Fruit fly (Drosophila melanogaster) whole organism, embryonic: ENCODE results near the gene CG12010.

Experiments
- Adf1 ChIP-seq: fragments of 200-800 bp; sonication (Bioruptor generic); IDR thresholded peaks from 2 replicates; pipeline ENCODE4 v1.3.6; 2022; ENCODE audit warnings: missing biosample characterization, missing genetic modification characterization
- Aef1 ChIP-seq: fragments of 200-800 bp; sonication (Bioruptor generic); IDR thresholded peaks from 3 replicates; pipeline ENCODE4 v1.3.6; 2022; ENCODE audit warnings: missing biosample characterization, missing genetic modification characterization
- B-H1 ChIP-seq: fragments of 200-800 bp; sonication (Bioruptor generic); IDR thresholded peaks from 3 replicates; pipeline ENCODE4 v1.3.6; 2022; ENCODE audit warnings: missing biosample characterization, missing genetic modification characterization
- Bgb ChIP-seq: fragments of 200-800 bp; sonication (Bioruptor generic); IDR thresholded peaks from 2 replicates; pipeline ENCODE4 v1.3.6; 2022; ENCODE audit warnings: missing biosample characterization, missing genetic modification characterization; ENCODE audit not compliant: partially characterized antibody
- Blimp-1 ChIP-seq: fragments of 200-800 bp; sonication (Bioruptor generic); optimal IDR thresholded peaks from 3 replicates; lab custom pipeline; 2018; ENCODE audit warnings: missing biosample characterization, missing genetic modification characterization, mild to moderate bottlenecking, moderate library complexity, missing genetic modification reagents
- CG13894 ChIP-seq: fragments of 200-800 bp; sonication (Bioruptor generic); optimal IDR thresholded peaks from 3 replicates; lab custom pipeline; 2018; ENCODE audit warnings: missing biosample characterization, mild to moderate bottlenecking, missing genetic modification characterization, moderate library complexity
- CG14050 ChIP-seq: fragments of 200-800 bp; sonication (Bioruptor generic); IDR thresholded peaks from 3 replicates; pipeline ENCODE4 v1.3.6; 2022; ENCODE audit warnings: missing biosample characterization, missing genetic modification characterization
- CG14965 ChIP-seq: fragments of 200-800 bp; sonication (Bioruptor generic); optimal IDR thresholded peaks from 2 replicates; lab custom pipeline; 2016; ENCODE audit warnings: missing biosample characterization, missing genetic modification characterization, borderline replicate concordance
- CG1602 ChIP-seq: fragments of 200-800 bp; sonication (Bioruptor generic); optimal IDR thresholded peaks from 3 replicates; lab custom pipeline; 2016; ENCODE audit warnings: missing biosample characterization, missing genetic modification characterization
- CG17802 ChIP-seq: fragments of 200-800 bp; sonication (Bioruptor generic); optimal IDR thresholded peaks from 2 replicates; lab custom pipeline; 2018; ENCODE audit warnings: missing biosample characterization, mild to moderate bottlenecking, missing genetic modification characterization, moderate library complexity
- CG18262 ChIP-seq: fragments of 200-800 bp; optimal IDR thresholded peaks from 3 replicates; lab custom pipeline; 2019; ENCODE audit warnings: missing biosample characterization, mild to moderate bottlenecking, missing genetic modification characterization, moderate library complexity
- CG2712 ChIP-seq: fragments of 200-800 bp; optimal IDR thresholded peaks from 3 replicates; lab custom pipeline; 2019; ENCODE audit warnings: missing biosample characterization, mild to moderate bottlenecking, missing genetic modification characterization, moderate library complexity
- CG3995 ChIP-seq: fragments of 200-800 bp; sonication (Bioruptor generic); optimal IDR thresholded peaks from 3 replicates; lab custom pipeline; 2016; ENCODE audit warnings: missing biosample characterization, missing genetic modification characterization
- CG4328 ChIP-seq: fragments of 200-800 bp; sonication (Bioruptor generic); optimal IDR thresholded peaks from 3 replicates; lab custom pipeline; 2017; ENCODE audit warnings: missing biosample characterization, missing genetic modification reagents, missing genetic modification characterization
- CG7357 ChIP-seq: fragments of 200-800 bp; sonication (Bioruptor generic); IDR thresholded peaks from 3 replicates; pipeline ENCODE4 v1.3.6; 2022; ENCODE audit warnings: missing biosample characterization, missing genetic modification characterization
- CG9932 ChIP-seq: fragments of 200-800 bp; sonication (Bioruptor generic); IDR thresholded peaks from 2 replicates; pipeline ENCODE4 v1.3.6; 2022; ENCODE audit warnings: missing biosample characterization, missing genetic modification characterization
- CTCF ChIP-seq: fragments of 200-800 bp; sonication (Bioruptor generic); optimal IDR thresholded peaks from 2 replicates; lab custom pipeline; 2017; ENCODE audit warnings: missing biosample characterization, mild to moderate bottlenecking, missing genetic modification characterization, moderate library complexity
- CkIIα-i1 ChIP-seq: fragments of 200-800 bp; sonication (Bioruptor generic); IDR thresholded peaks from 2 replicates; pipeline ENCODE4 v1.3.6; 2022; ENCODE audit warnings: missing biosample characterization, missing genetic modification characterization
- Elba2 ChIP-seq: fragments of 200-800 bp; sonication (Bioruptor generic); optimal IDR thresholded peaks from 3 replicates; lab custom pipeline; 2016; ENCODE audit warnings: missing biosample characterization, missing genetic modification characterization
- HLH54F ChIP-seq: fragments of 200-800 bp; sonication (Bioruptor generic); optimal IDR thresholded peaks from 3 replicates; lab custom pipeline; 2016; ENCODE audit warnings: missing biosample characterization, missing genetic modification characterization
- Hr39 ChIP-seq: fragments of >200 bp; optimal IDR thresholded peaks from 2 replicates; lab custom pipeline; 2017
- Hr51 ChIP-seq, 2 experiments: fragments of 200-800 bp; sonication (Bioruptor generic); optimal IDR thresholded peaks; 2 replicates in 1 of 2; 3 replicates in 1 of 2; lab custom pipeline; 2016 to 2018; ENCODE audit warnings: missing biosample characterization in 2 of 2, missing genetic modification characterization in 2 of 2, mild to moderate bottlenecking in 1 of 2, moderate library complexity in 1 of 2
- Hr78 ChIP-seq, 2 experiments: fragments of 200-800 bp in 1 of 2; fragments of >200 bp in 1 of 2; sonication (Bioruptor generic) in 1 of 2; optimal IDR thresholded peaks; 2 replicates each; lab custom pipeline; 2017 to 2019; ENCODE audit warnings: missing biosample characterization in 2 of 2, missing genetic modification characterization in 2 of 2, mild to moderate bottlenecking in 1 of 2, moderate library complexity in 1 of 2
- MBD-R2 ChIP-seq: fragments of 200-800 bp; sonication (Bioruptor generic); IDR thresholded peaks from 2 replicates; pipeline ENCODE4 v1.3.6; 2022; ENCODE audit warnings: missing biosample characterization, missing genetic modification characterization
- Mrtf ChIP-seq: fragments of 200-800 bp; sonication (Bioruptor generic); IDR thresholded peaks from 3 replicates; pipeline ENCODE4 v1.3.6; 2022; ENCODE audit warnings: missing biosample characterization, missing genetic modification characterization
- Trl ChIP-seq, 3 experiments: fragments of >200 bp in 2 of 3; fragments of 200-800 bp in 1 of 3; sonication (Bioruptor generic) in 1 of 3; optimal IDR thresholded peaks; 2 replicates in 1 of 3; 3 replicates in 2 of 3; lab custom pipeline; 2016 to 2017; ENCODE audit warnings: missing biosample characterization in 1 of 3, missing genetic modification characterization in 1 of 3
- crp ChIP-seq, 2 experiments: fragments of 200-800 bp; sonication (Bioruptor generic); optimal IDR thresholded peaks; 2 replicates in 1 of 2; 3 replicates in 1 of 2; lab custom pipeline; 2017; ENCODE audit warnings: missing biosample characterization in 2 of 2, missing genetic modification characterization in 2 of 2, mild to moderate bottlenecking in 1 of 2, moderate library complexity in 1 of 2
- dan ChIP-seq: fragments of 200-800 bp; sonication (Bioruptor generic); IDR thresholded peaks from 2 replicates; pipeline ENCODE4 v1.3.6; 2022; ENCODE audit warnings: missing biosample characterization, missing genetic modification characterization
- disco-r ChIP-seq: fragments of 200-800 bp; sonication (Bioruptor generic); optimal IDR thresholded peaks from 2 replicates; lab custom pipeline; 2016; ENCODE audit warnings: missing biosample characterization, missing genetic modification characterization
- fd102C ChIP-seq: fragments of 200-800 bp; sonication (Bioruptor generic); optimal IDR thresholded peaks from 2 replicates; lab custom pipeline; 2018; ENCODE audit warnings: missing biosample characterization, mild to moderate bottlenecking, missing genetic modification characterization, moderate library complexity
- ftz-f1 ChIP-seq: fragments of 200-800 bp; sonication (Bioruptor generic); optimal IDR thresholded peaks from 2 replicates; lab custom pipeline; 2016; ENCODE audit warnings: missing biosample characterization, missing genetic modification characterization
- grau ChIP-seq: fragments of 200-800 bp; optimal IDR thresholded peaks from 3 replicates; lab custom pipeline; 2019; ENCODE audit warnings: missing biosample characterization, mild to moderate bottlenecking, missing genetic modification characterization, moderate library complexity
- her ChIP-seq: fragments of 200-800 bp; sonication (Bioruptor generic); optimal IDR thresholded peaks from 2 replicates; lab custom pipeline; 2016; ENCODE audit warnings: missing biosample characterization, missing genetic modification characterization
- ind ChIP-seq: fragments of 200-800 bp; sonication (Bioruptor generic); optimal IDR thresholded peaks from 3 replicates; lab custom pipeline; 2016; ENCODE audit warnings: missing biosample characterization, missing genetic modification characterization
- insv ChIP-seq, 2 experiments: fragments of 200-800 bp; sonication (Bioruptor generic); optimal IDR thresholded peaks; 3 replicates each; lab custom pipeline; 2016 to 2018; ENCODE audit warnings: missing biosample characterization in 2 of 2, missing genetic modification characterization in 2 of 2
- ken ChIP-seq: fragments of 200-800 bp; sonication (Bioruptor generic); IDR thresholded peaks from 3 replicates; pipeline ENCODE4 v1.3.6; 2022; ENCODE audit warnings: missing biosample characterization, missing genetic modification characterization
- mam ChIP-seq: fragments of 200-800 bp; sonication (Bioruptor generic); optimal IDR thresholded peaks from 3 replicates; lab custom pipeline; 2016; ENCODE audit warnings: missing biosample characterization, missing genetic modification characterization
- oc ChIP-seq: fragments of 200-800 bp; sonication (Bioruptor generic); optimal IDR thresholded peaks from 2 replicates; lab custom pipeline; 2018; ENCODE audit warnings: missing biosample characterization, mild to moderate bottlenecking, missing genetic modification characterization, moderate library complexity
- odd ChIP-seq: fragments of 200-800 bp; sonication (Bioruptor generic); optimal IDR thresholded peaks from 2 replicates; lab custom pipeline; 2017; ENCODE audit warnings: missing biosample characterization, mild to moderate bottlenecking, missing genetic modification characterization
- pho ChIP-seq: fragments of 200-800 bp; sonication (Bioruptor generic); optimal IDR thresholded peaks from 2 replicates; lab custom pipeline; 2016; ENCODE audit warnings: missing biosample characterization, missing genetic modification characterization
- psq ChIP-seq: fragments of 200-800 bp; sonication (Bioruptor generic); optimal IDR thresholded peaks from 2 replicates; lab custom pipeline; 2017; ENCODE audit warnings: missing biosample characterization, missing genetic modification characterization
- pzg ChIP-seq: fragments of 200-800 bp; sonication (Bioruptor generic); optimal IDR thresholded peaks from 3 replicates; lab custom pipeline; 2018; ENCODE audit warnings: missing biosample characterization, mild to moderate bottlenecking, missing genetic modification characterization, moderate library complexity
- row ChIP-seq: fragments of 200-800 bp; sonication (Bioruptor generic); IDR thresholded peaks from 3 replicates; pipeline ENCODE4 v1.3.6; 2022; ENCODE audit warnings: missing biosample characterization, missing genetic modification characterization
- sens ChIP-seq: fragments of 200-800 bp; sonication (Bioruptor generic); peaks from one replicate; lab custom pipeline; 2016; ENCODE audit warnings: missing biosample characterization, missing genetic modification characterization
- seq ChIP-seq: fragments of 200-800 bp; sonication (Bioruptor generic); IDR thresholded peaks from 2 replicates; pipeline ENCODE4 v1.3.6; 2022; ENCODE audit warnings: missing biosample characterization, missing genetic modification characterization
- sim ChIP-seq: fragments of 200-800 bp; sonication (Bioruptor generic); IDR thresholded peaks from 2 replicates; pipeline ENCODE4 v1.3.6; 2022; ENCODE audit warnings: missing biosample characterization, missing genetic modification characterization
- toy ChIP-seq: fragments of 200-800 bp; sonication (Bioruptor generic); IDR thresholded peaks from 2 replicates; pipeline ENCODE4 v1.3.6; 2022; ENCODE audit warnings: missing biosample characterization, missing genetic modification characterization

The CG12010 gene

DNA sequence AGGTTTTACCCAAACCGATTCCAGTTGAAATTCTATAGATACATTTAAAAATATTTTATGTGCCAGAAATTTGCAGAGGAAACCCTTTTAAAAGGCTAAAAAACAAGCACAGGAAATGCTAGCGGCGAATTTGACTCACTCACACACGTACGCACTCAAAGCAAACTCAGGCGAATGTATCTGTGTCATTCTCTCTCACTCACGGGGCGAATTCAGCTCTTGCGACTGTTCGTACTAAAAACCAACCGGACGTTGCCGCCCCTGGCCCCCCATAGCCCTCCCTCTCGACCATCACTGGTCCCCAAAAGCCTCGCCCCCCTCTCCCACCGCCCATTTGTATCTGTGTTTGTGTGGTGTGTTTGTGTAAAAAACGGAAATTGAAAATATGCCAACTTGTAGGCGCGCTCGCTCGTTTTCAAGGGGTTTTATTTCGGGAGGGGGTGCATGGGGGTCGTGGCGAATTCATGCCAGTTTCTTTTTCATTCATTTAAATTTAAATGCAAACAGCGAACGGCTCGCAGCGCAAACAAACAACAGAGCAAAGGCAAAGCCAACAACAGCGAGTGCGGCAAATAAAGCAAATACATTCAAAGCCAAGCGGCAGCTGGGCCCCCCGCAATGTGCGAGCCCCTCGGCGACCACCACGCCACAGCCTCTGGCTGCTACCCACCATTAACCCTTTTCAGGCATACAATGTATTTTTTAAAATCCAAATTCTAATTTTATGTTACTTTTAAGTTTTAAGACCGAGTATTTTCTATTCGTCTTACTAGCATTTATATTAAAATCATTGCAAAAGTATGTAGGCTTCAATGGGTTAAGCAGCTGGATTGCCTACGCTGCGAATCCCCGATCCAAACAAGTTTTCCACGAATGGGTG, 44.4 kb downstream of the CG12010 start (continued):
- TF ChIP-seq ftz-f1 (peak; percentile 19), CG7357 (peak; percentile 47; the same call in 2 of the 3 replicates), psq (no peak), Blimp-1 (GFP tag; lab: Kevin White, UChicago) (peak; percentile 39), Trl (optimal IDR thresholded peaks at IDR 0.05; lab: Kevin White, UChicago) (peak; percentile 70 to 88), Trl (GFP tag; optimal IDR thresholded peaks at IDR 0.05; lab: Kevin White, UChicago) (peak; percentile 14), CG14050 (GFP tag; lab: Robert Waterston, UW) (peak; percentile 76), insv (GFP tag; optimal IDR thresholded peaks at IDR 0.05; lab: Kevin White, UChicago) (peak in 1 of 2 experiments; percentile 20), Bgb (GFP tag; lab: Robert Waterston, UW) (peak; percentile 55), CG4328 (GFP tag; lab: Kevin White, UChicago) (peak; percentile 91), CG3995 (GFP tag; lab: Kevin White, UChicago) (peak; percentile 24), ind (GFP tag; lab: Kevin White, UChicago) (peak; percentile 61), seq (peak; percentile 56), sim (GFP tag; lab: Robert Waterston, UW) (peak; percentile 18; the same call in 1 of the 2 replicates), pzg (GFP tag; lab: Kevin White, UChicago) (peak; percentile 19), CG1602 (GFP tag; lab: Kevin White, UChicago) (peak; percentile 11), CG13894 (tag; lab: Kevin White, UChicago) (peak; percentile 95), dan (GFP tag; lab: Robert Waterston, UW) (no peak), oc (tag; lab: Kevin White, UChicago) (peak; percentile 28), B-H1 (GFP tag; lab: Robert Waterston, UW) (peak; percentile 74), crp (GFP tag; optimal IDR thresholded peaks at IDR 0.05; lab: Kevin White, UChicago) (peak in 1 of 2 experiments; percentile 6), Hr39 (lab: Kevin White, UChicago) (no peak), Mrtf (GFP tag; lab: Robert Waterston, UW) (peak; percentile 76; the same call in 2 of the 3 replicates), toy (GFP tag; lab: Robert Waterston, UW) (no peak), grau (tag; lab: Kevin White, UChicago) (peak; percentile 63), her (GFP tag; lab: Kevin White, UChicago) (peak; percentile 8), CTCF (GFP tag; lab: Kevin White, UChicago) (peak; percentile 5), ken (peak; percentile 72; the same call in 1 of the 3 replicates), CG14965 (GFP tag; lab: Kevin White, UChicago) (no peak), fd102C (no peak), CkIIα-i1 (GFP tag; lab: Robert Waterston, UW) (no peak), odd (GFP tag; lab: Kevin White, UChicago) (peak; percentile 71), CG17802 (tag; lab: Kevin White, UChicago) (no peak), HLH54F (GFP tag; lab: Kevin White, UChicago) (peak; percentile 70)
- TF ChIP-seq, all 482 proteins: peak for 373

DNA sequence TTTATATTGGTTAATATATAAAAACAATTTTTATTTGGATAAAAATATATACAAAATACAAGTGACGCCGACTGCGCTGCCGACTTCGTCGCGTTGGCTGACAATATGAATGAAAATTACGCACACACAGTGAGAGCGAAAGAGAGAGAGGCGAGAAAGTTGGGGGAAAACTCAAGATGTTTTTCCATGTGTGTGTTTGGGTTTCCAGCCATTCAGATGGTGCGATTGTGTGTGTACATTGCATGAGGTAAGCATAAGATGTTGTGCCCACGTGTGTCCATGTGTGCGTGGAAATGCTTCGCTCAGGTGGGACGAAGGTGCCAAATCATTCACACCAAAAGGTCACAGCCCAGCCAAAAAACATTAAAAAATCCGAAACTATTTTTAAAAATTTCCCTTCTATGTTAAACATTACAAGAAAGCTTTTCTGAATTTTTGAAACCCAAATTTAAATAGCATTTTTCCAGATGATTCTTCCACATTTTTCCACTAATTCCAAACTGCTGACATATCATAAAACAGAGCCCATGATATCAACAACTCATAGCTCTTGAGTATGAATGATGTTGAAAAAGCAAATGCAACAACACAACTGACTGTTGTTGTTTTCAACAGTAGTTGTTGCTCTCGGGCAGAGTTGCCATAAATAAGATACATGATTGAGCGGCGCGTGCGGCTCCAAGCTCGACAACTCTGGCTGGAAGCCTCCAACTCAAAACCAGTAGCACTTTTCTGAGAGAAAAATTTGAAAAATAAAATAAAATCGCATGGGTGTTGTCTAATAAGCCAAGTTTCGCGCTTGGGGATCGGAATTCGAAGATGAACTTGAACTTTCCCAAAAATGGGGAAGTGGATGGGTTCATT, 45.5 kb downstream of the CG12010 start:
- TF ChIP-seq CG2712 (tag; lab: Kevin White, UChicago) (peak; percentile 27), pho (no peak), sens (GFP tag; lab: Kevin White, UChicago) (peak; percentile 76), Aef1 (0 out of 3 replicates have a peak, but pooled peaks have one; percentile 11), mam (GFP tag; lab: Kevin White, UChicago) (peak; percentile 1), Adf1 (GFP tag; lab: Robert Waterston, UW) (peak; percentile 67), Elba2 (GFP tag; lab: Kevin White, UChicago) (peak; percentile 17), ken (0 out of 3 replicates have a peak, but pooled peaks have one; percentile 22), MBD-R2 (GFP tag; lab: Robert Waterston, UW) (peak; percentile 8; the same call in 1 of the 2 replicates), disco-r (GFP tag; lab: Kevin White, UChicago) (no peak), CG9932 (0 out of 2 replicates have a peak, but pooled peaks have one; percentile 16), CG18262 (tag; lab: Kevin White, UChicago) (peak; percentile 20), row (0 out of 3 replicates have a peak, but pooled peaks have one; percentile 26), Hr51 (GFP tag; optimal IDR thresholded peaks at IDR 0.05; lab: Kevin White, UChicago) (peak in 1 of 2 experiments; percentile 1), Hr78 (GFP tag; optimal IDR thresholded peaks at IDR 0.05; lab: Kevin White, UChicago) (peak in 1 of 2 experiments; percentile 8)
